Fruit fly (Drosophila melanogaster) whole organism, embryonic: Measurements from ENCODE around the gene CG43796.

Experiments
- Antp ChIP-seq: fragments of 200-800 bp; sonication (Bioruptor generic); optimal IDR thresholded peaks from 3 replicates; lab custom pipeline; 2016; ENCODE audit warnings: missing biosample characterization, missing genetic modification characterization
- Atf6 ChIP-seq: fragments of 200-800 bp; sonication (Bioruptor generic); IDR thresholded peaks from 2 replicates; pipeline ENCODE4 v1.3.6; 2022; ENCODE audit warnings: missing biosample characterization, missing genetic modification characterization
- Awh ChIP-seq: fragments of 200-800 bp; sonication (Bioruptor generic); IDR thresholded peaks from 2 replicates; pipeline ENCODE4, ENCODE4 v1.3.6; 2022; ENCODE audit warnings: missing biosample characterization, missing genetic modification characterization
- CG10654 ChIP-seq: fragments of 200-800 bp; sonication (Bioruptor generic); optimal IDR thresholded peaks from 2 replicates; lab custom pipeline; 2016; ENCODE audit warnings: missing biosample characterization, missing genetic modification characterization
- CG11398 ChIP-seq: fragments of 200-800 bp; sonication (Bioruptor generic); optimal IDR thresholded peaks from 2 replicates; lab custom pipeline; 2016; ENCODE audit warnings: missing biosample characterization, missing genetic modification characterization
- CG11504 ChIP-seq: fragments of 200-800 bp; sonication (Bioruptor generic); optimal IDR thresholded peaks from 3 replicates; lab custom pipeline; 2019; ENCODE audit warnings: missing biosample characterization, mild to moderate bottlenecking, missing genetic modification characterization, moderate library complexity
- CG1233 ChIP-seq: fragments of 200-800 bp; sonication (Bioruptor generic); optimal IDR thresholded peaks from 4 replicates; lab custom pipeline; 2018; ENCODE audit warnings: missing biosample characterization, mild to moderate bottlenecking, missing genetic modification characterization
- CG14860 ChIP-seq: fragments of 200-800 bp; sonication (Bioruptor generic); IDR thresholded peaks from 3 replicates; pipeline ENCODE4 v1.3.6; 2022; ENCODE audit warnings: missing biosample characterization, missing genetic modification characterization; ENCODE audit not compliant: partially characterized antibody
- CG14965 ChIP-seq: fragments of 200-800 bp; sonication (Bioruptor generic); optimal IDR thresholded peaks from 2 replicates; lab custom pipeline; 2016; ENCODE audit warnings: missing biosample characterization, missing genetic modification characterization, borderline replicate concordance
- CG15601 ChIP-seq: fragments of 200-800 bp; sonication (Bioruptor generic); optimal IDR thresholded peaks from 3 replicates; lab custom pipeline; 2019; ENCODE audit warnings: missing biosample characterization, mild to moderate bottlenecking, missing genetic modification characterization, moderate library complexity
- CG16779 ChIP-seq: fragments of 200-800 bp; sonication (Bioruptor generic); IDR thresholded peaks from 2 replicates; pipeline ENCODE4 v1.3.6; 2022; ENCODE audit warnings: missing biosample characterization, missing genetic modification characterization
- CG17361 ChIP-seq: fragments of 200-800 bp; sonication (Bioruptor generic); IDR thresholded peaks from 3 replicates; pipeline ENCODE4 v1.3.6; 2022; ENCODE audit warnings: missing biosample characterization, missing genetic modification characterization
- CG2875 ChIP-seq: fragments of 200-800 bp; sonication (Bioruptor generic); optimal IDR thresholded peaks from 2 replicates; lab custom pipeline; 2017; ENCODE audit warnings: missing biosample characterization, mild to moderate bottlenecking, missing genetic modification characterization, missing genetic modification reagents
- CG30403 ChIP-seq: fragments of 200-800 bp; sonication (Bioruptor generic); optimal IDR thresholded peaks from 3 replicates; lab custom pipeline; 2016; ENCODE audit warnings: missing biosample characterization, missing genetic modification characterization
- CG34376 ChIP-seq: fragments of 200-800 bp; sonication (Bioruptor generic); optimal IDR thresholded peaks from 2 replicates; lab custom pipeline; 2018; ENCODE audit warnings: missing biosample characterization, mild to moderate bottlenecking, missing genetic modification characterization
- CG34422 ChIP-seq: fragments of 200-800 bp; sonication (Bioruptor generic); IDR thresholded peaks from 3 replicates; pipeline ENCODE4 v1.3.6; 2022; ENCODE audit warnings: missing biosample characterization, missing genetic modification characterization
- CG4424 ChIP-seq: fragments of 200-800 bp; sonication (Bioruptor generic); optimal IDR thresholded peaks from 3 replicates; lab custom pipeline; 2016; ENCODE audit warnings: missing biosample characterization, missing genetic modification characterization
- CG8359 ChIP-seq: fragments of 200-800 bp; sonication (Bioruptor generic); optimal IDR thresholded peaks from 2 replicates; lab custom pipeline; 2017; ENCODE audit warnings: missing biosample characterization, mild to moderate bottlenecking, missing genetic modification characterization, borderline replicate concordance
- Deaf1 ChIP-seq: fragments of 200-800 bp; optimal IDR thresholded peaks from 3 replicates; lab custom pipeline; 2019; ENCODE audit warnings: missing biosample characterization, mild to moderate bottlenecking, missing genetic modification characterization, moderate library complexity
- Dll ChIP-seq: fragments of 200-800 bp; sonication (Bioruptor generic); IDR thresholded peaks from 4 replicates; pipeline ENCODE4 v1.3.6; 2022; ENCODE audit warnings: missing biosample characterization, missing genetic modification characterization; ENCODE audit not compliant: partially characterized antibody
- Dp ChIP-seq: fragments of 200-800 bp; sonication (Bioruptor generic); optimal IDR thresholded peaks from 2 replicates; lab custom pipeline; 2018; ENCODE audit warnings: missing biosample characterization, mild to moderate bottlenecking, missing genetic modification characterization, moderate library complexity
- HLH54F ChIP-seq: fragments of 200-800 bp; sonication (Bioruptor generic); optimal IDR thresholded peaks from 3 replicates; lab custom pipeline; 2016; ENCODE audit warnings: missing biosample characterization, missing genetic modification characterization
- Hey ChIP-seq: fragments of 200-800 bp; sonication (Bioruptor generic); optimal IDR thresholded peaks from 3 replicates; lab custom pipeline; 2018; ENCODE audit warnings: missing biosample characterization, mild to moderate bottlenecking, missing genetic modification characterization
- Lhr ChIP-seq: fragments of 200-800 bp; sonication (Bioruptor generic); optimal IDR thresholded peaks from 3 replicates; lab custom pipeline; 2017; ENCODE audit warnings: mild to moderate bottlenecking, missing biosample characterization, missing genetic modification reagents, missing genetic modification characterization
- MBD-R2 ChIP-seq: fragments of 200-800 bp; sonication (Bioruptor generic); IDR thresholded peaks from 2 replicates; pipeline ENCODE4 v1.3.6; 2022; ENCODE audit warnings: missing biosample characterization, missing genetic modification characterization
- Mad ChIP-seq: fragments of 200-800 bp; sonication (Bioruptor generic); optimal IDR thresholded peaks from 2 replicates; lab custom pipeline; 2016; ENCODE audit warnings: missing biosample characterization, missing genetic modification characterization
- Spps ChIP-seq: fragments of 200-800 bp; sonication (Bioruptor generic); optimal IDR thresholded peaks from 2 replicates; lab custom pipeline; 2018; ENCODE audit warnings: missing biosample characterization, mild to moderate bottlenecking, missing genetic modification characterization
- Taf1 ChIP-seq: fragments of 200-800 bp; sonication (Bioruptor generic); IDR thresholded peaks from 2 replicates; pipeline ENCODE4 v1.3.6; 2022; ENCODE audit warnings: missing biosample characterization, missing genetic modification characterization
- YL-1 ChIP-seq: fragments of 200-800 bp; sonication (Bioruptor generic); optimal IDR thresholded peaks from 3 replicates; lab custom pipeline; 2017; ENCODE audit warnings: missing biosample characterization, mild to moderate bottlenecking, missing genetic modification characterization
- chif ChIP-seq, 2 experiments: fragments of 200-800 bp; sonication (Bioruptor generic); optimal IDR thresholded peaks; 3 replicates each; lab custom pipeline; 2016; ENCODE audit warnings: missing biosample characterization in 2 of 2, missing genetic modification characterization in 2 of 2
- dysf ChIP-seq: fragments of 200-800 bp; sonication (Bioruptor generic); IDR thresholded peaks from 3 replicates; pipeline ENCODE4 v1.3.6; 2022; ENCODE audit warnings: missing biosample characterization, missing genetic modification characterization
- ems ChIP-seq: fragments of 200-800 bp; sonication (Bioruptor generic); optimal IDR thresholded peaks from 3 replicates; lab custom pipeline; 2016; ENCODE audit warnings: missing biosample characterization, missing genetic modification characterization
- exex ChIP-seq: fragments of 200-800 bp; sonication (Bioruptor generic); optimal IDR thresholded peaks from 4 replicates; lab custom pipeline; 2018; ENCODE audit warnings: missing biosample characterization, mild to moderate bottlenecking, missing genetic modification characterization, moderate library complexity
- grn ChIP-seq: fragments of 200-800 bp; sonication (Bioruptor generic); optimal IDR thresholded peaks from 3 replicates; lab custom pipeline; 2017; ENCODE audit warnings: missing biosample characterization, missing genetic modification characterization
- jumu ChIP-seq: fragments of 200-800 bp; sonication (Bioruptor generic); optimal IDR thresholded peaks from 3 replicates; lab custom pipeline; 2016; ENCODE audit warnings: missing biosample characterization, missing genetic modification characterization
- lov ChIP-seq, 2 experiments: fragments of 200-800 bp in 1 of 2; fragments of >200 bp in 1 of 2; sonication (Bioruptor generic) in 1 of 2; IDR thresholded peaks in 1 of 2; optimal IDR thresholded peaks in 1 of 2; 2 replicates in 1 of 2; 3 replicates in 1 of 2; pipeline versions ENCODE4 v1.3.6 to Lab custom; 2017 to 2022; ENCODE audit warnings: missing biosample characterization in 1 of 2, missing genetic modification characterization in 1 of 2
- run ChIP-seq: fragments of 200-800 bp; sonication (Bioruptor generic); optimal IDR thresholded peaks from 3 replicates; lab custom pipeline; 2018; ENCODE audit warnings: missing biosample characterization, mild to moderate bottlenecking, missing genetic modification characterization
- sc ChIP-seq, 3 experiments: fragments of >200 bp in 2 of 3; fragments of 200-800 bp in 1 of 3; sonication (Bioruptor generic) in 1 of 3; optimal IDR thresholded peaks; 2 replicates in 2 of 3; 3 replicates in 1 of 3; lab custom pipeline; 2017; ENCODE audit warnings: mild to moderate bottlenecking in 1 of 3, missing biosample characterization in 1 of 3, missing genetic modification characterization in 1 of 3, missing genetic modification reagents in 1 of 3
- sens ChIP-seq: fragments of 200-800 bp; sonication (Bioruptor generic); peaks from one replicate; lab custom pipeline; 2016; ENCODE audit warnings: missing biosample characterization, missing genetic modification characterization
- so ChIP-seq: fragments of 200-800 bp; sonication (Bioruptor generic); IDR thresholded peaks from 3 replicates; pipeline ENCODE4 v1.3.6; 2022; ENCODE audit warnings: missing biosample characterization, missing genetic modification characterization
- sqz ChIP-seq: fragments of 200-800 bp; sonication (Bioruptor generic); optimal IDR thresholded peaks from 3 replicates; lab custom pipeline; 2018; ENCODE audit warnings: missing biosample characterization, mild to moderate bottlenecking, missing genetic modification characterization
- tgo ChIP-seq: fragments of 200-800 bp; sonication (Bioruptor generic); IDR thresholded peaks from 3 replicates; pipeline ENCODE4 v1.3.6; 2022; ENCODE audit warnings: missing biosample characterization, missing genetic modification characterization
- trh ChIP-seq: fragments of 200-800 bp; sonication (Bioruptor generic); optimal IDR thresholded peaks from 2 replicates; lab custom pipeline; 2016; ENCODE audit warnings: missing biosample characterization, missing genetic modification characterization
- ttk ChIP-seq: fragments of 200-800 bp; sonication (Bioruptor generic); IDR thresholded peaks from 2 replicates; pipeline ENCODE4 v2.1.2; 2022; ENCODE audit warnings: missing biosample characterization, missing genetic modification characterization
- vfl ChIP-seq: fragments of 200-800 bp; sonication (Bioruptor generic); optimal IDR thresholded peaks from 2 replicates; lab custom pipeline; 2016; ENCODE audit warnings: missing biosample characterization, missing genetic modification characterization
- vvl ChIP-seq: fragments of 200-800 bp; sonication (Bioruptor generic); IDR thresholded peaks from 2 replicates; pipeline ENCODE4 v1.3.6; 2022; ENCODE audit warnings: missing biosample characterization, missing genetic modification characterization
- wdn ChIP-seq: fragments of 200-800 bp; sonication (Bioruptor generic); IDR thresholded peaks from 2 replicates; pipeline ENCODE4 v1.3.6; 2022; ENCODE audit warnings: missing biosample characterization, missing genetic modification characterization
- wor ChIP-seq: fragments of 200-800 bp; sonication (Bioruptor generic); IDR thresholded peaks from 2 replicates; pipeline ENCODE4 v1.3.6; 2022; ENCODE audit warnings: missing biosample characterization, missing genetic modification characterization
- zen ChIP-seq: fragments of 200-800 bp; sonication (Bioruptor generic); optimal IDR thresholded peaks from 3 replicates; lab custom pipeline; 2018; ENCODE audit warnings: missing biosample characterization, mild to moderate bottlenecking, missing genetic modification characterization, moderate library complexity
- zf30C ChIP-seq: fragments of 200-800 bp; sonication (Bioruptor generic); optimal IDR thresholded peaks from 3 replicates; lab custom pipeline; 2018; ENCODE audit warnings: missing biosample characterization, mild to moderate bottlenecking, missing genetic modification characterization

CG43796 gene

DNA sequence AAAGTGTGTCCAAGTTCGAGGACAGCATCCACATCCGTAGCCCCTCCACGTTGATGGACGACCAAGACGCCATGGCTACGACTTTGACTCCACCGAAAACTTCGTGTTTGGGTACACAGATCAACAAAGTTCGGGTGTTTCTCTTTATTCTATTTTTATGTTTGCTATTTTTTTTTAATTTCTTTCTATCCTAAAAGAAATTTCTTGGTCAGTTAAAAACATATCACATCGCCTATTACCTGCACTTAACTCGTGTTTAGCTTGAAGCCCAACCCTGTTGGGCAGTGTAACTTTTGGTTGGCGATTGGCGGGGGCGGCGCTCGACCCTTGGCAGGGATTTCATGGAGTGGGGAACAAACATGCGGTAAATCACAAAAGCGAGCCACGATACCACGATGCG, 8.7 kb upstream of the CG43796 start (continued):
- peak; percentile 67; the same call in 1 of the 2 replicates for TF ChIP-seq Awh (GFP tag; lab: Robert Waterston, UW)
- TF ChIP-seq CG34376 (GFP tag; lab: Kevin White, UChicago): no peak
- TF ChIP-seq so (GFP tag; lab: Robert Waterston, UW): 0 out of 3 replicates have a peak, but pooled peaks have one; percentile 40
- no peak for TF ChIP-seq Hey (tag; lab: Kevin White, UChicago)
- peak; percentile 28 for TF ChIP-seq CG2875
- TF ChIP-seq wor (GFP tag; lab: Robert Waterston, UW): peak; percentile 12; the same call in 1 of the 2 replicates
- TF ChIP-seq CG15601 (tag; lab: Kevin White, UChicago): peak; percentile 22
- peak; percentile 40 for TF ChIP-seq CG8359
- no peak for TF ChIP-seq YL-1 (GFP tag; lab: Kevin White, UChicago)
- peak; percentile 59 for TF ChIP-seq CG17361 (GFP tag; lab: Robert Waterston, UW)
- TF ChIP-seq Taf1: no peak
- no peak for TF ChIP-seq lov (optimal IDR thresholded peaks at IDR 0.05; lab: Kevin White, UChicago)
- peak; percentile 76; the same call in 2 of the 3 replicates for TF ChIP-seq lov (GFP tag; IDR thresholded peaks at IDR 0.05; lab: Robert Waterston, UW)
- TF ChIP-seq MBD-R2 (GFP tag; lab: Robert Waterston, UW): 0 out of 2 replicates have a peak, but pooled peaks have one; percentile 5
- TF ChIP-seq run (tag; lab: Kevin White, UChicago): peak; percentile 15
- peak; percentile 57 for TF ChIP-seq Spps (tag; lab: Kevin White, UChicago)
- TF ChIP-seq CG11398: no peak
- TF ChIP-seq Atf6 (GFP tag; lab: Robert Waterston, UW): peak; percentile 55
- TF ChIP-seq CG10654 (GFP tag; lab: Kevin White, UChicago): no peak
- no peak for TF ChIP-seq CG14965 (GFP tag; lab: Kevin White, UChicago)
- peak; percentile 46; the same call in 1 of the 2 replicates for TF ChIP-seq ttk (GFP tag; lab: Robert Waterston, UW)
- peak; percentile 42 for TF ChIP-seq CG11504 (tag; lab: Kevin White, UChicago)
- peak; percentile 80 for TF ChIP-seq sens (GFP tag; lab: Kevin White, UChicago)
- TF ChIP-seq dysf: peak; percentile 73
- no peak for TF ChIP-seq wdn (GFP tag; lab: Robert Waterston, UW)
- peak; percentile 4 for TF ChIP-seq ems
- peak; percentile 6 for TF ChIP-seq zen (tag; lab: Kevin White, UChicago)
- TF ChIP-seq vvl (GFP tag; lab: Robert Waterston, UW): peak; percentile 81
- no peak for TF ChIP-seq Lhr
- no peak for TF ChIP-seq CG16779
- no peak for TF ChIP-seq zf30C (GFP tag; lab: Kevin White, UChicago)
- no peak for TF ChIP-seq Antp (GFP tag; lab: Kevin White, UChicago)
- no peak for TF ChIP-seq sc (optimal IDR thresholded peaks at IDR 0.05; lab: Kevin White, UChicago)
- no peak for TF ChIP-seq sc (GFP tag; optimal IDR thresholded peaks at IDR 0.05; lab: Kevin White, UChicago)
- no peak for TF ChIP-seq Dll (GFP tag; lab: Robert Waterston, UW)
- TF ChIP-seq CG1233 (GFP tag; lab: Kevin White, UChicago): peak; percentile 54
- peak; percentile 59; the same call in 2 of the 3 replicates for TF ChIP-seq CG34422
- no peak for TF ChIP-seq Dp (GFP tag; lab: Kevin White, UChicago)
- no peak for TF ChIP-seq jumu
- peak in 1 of 2 experiments; percentile 24 for TF ChIP-seq chif (GFP tag; optimal IDR thresholded peaks at IDR 0.05; lab: Kevin White, UChicago)
- peak; percentile 37 for TF ChIP-seq CG30403 (GFP tag; lab: Kevin White, UChicago)
- peak; percentile 73 for TF ChIP-seq tgo (GFP tag; lab: Robert Waterston, UW)
- no peak for TF ChIP-seq HLH54F (GFP tag; lab: Kevin White, UChicago)
- TF ChIP-seq sqz: no peak
- TF ChIP-seq CG4424 (GFP tag; lab: Kevin White, UChicago): peak; percentile 55
- TF ChIP-seq Mad (GFP tag; lab: Kevin White, UChicago): peak; percentile 12
- no peak for TF ChIP-seq CG14860 (GFP tag; lab: Robert Waterston, UW)
- no peak for TF ChIP-seq trh (GFP tag; lab: Kevin White, UChicago)
- TF ChIP-seq grn (GFP tag; lab: Kevin White, UChicago): no peak
- no peak for TF ChIP-seq exex
- TF ChIP-seq vfl: no peak
- TF ChIP-seq Deaf1: no peak
